Fruit fly (Drosophila melanogaster) whole organism, embryonic: ENCODE results near the gene mRpL30.

Experiments used
- Aef1 ChIP-seq: fragments of 200-800 bp; sonication (Bioruptor generic); IDR thresholded peaks from 3 replicates; pipeline ENCODE4 v1.3.6; 2022; ENCODE audit warnings: missing biosample characterization, missing genetic modification characterization
- BEAF-32 ChIP-seq: fragments of 200-800 bp; sonication (Bioruptor generic); optimal IDR thresholded peaks from 3 replicates; lab custom pipeline; 2017; ENCODE audit warnings: missing biosample characterization, missing genetic modification characterization, mild to moderate bottlenecking, moderate library complexity, missing genetic modification reagents
- CG11695 ChIP-seq: fragments of 200-800 bp; sonication (Bioruptor generic); IDR thresholded peaks from 3 replicates; pipeline ENCODE4 v1.3.6; 2022; ENCODE audit warnings: missing biosample characterization, missing genetic modification characterization
- CG13296 ChIP-seq: fragments of 200-800 bp; sonication (Bioruptor generic); optimal IDR thresholded peaks from 3 replicates; lab custom pipeline; 2018; ENCODE audit warnings: missing biosample characterization, mild to moderate bottlenecking, missing genetic modification characterization
- CG16779 ChIP-seq: fragments of 200-800 bp; sonication (Bioruptor generic); IDR thresholded peaks from 2 replicates; pipeline ENCODE4 v1.3.6; 2022; ENCODE audit warnings: missing biosample characterization, missing genetic modification characterization
- CG17568 ChIP-seq: fragments of 200-800 bp; sonication (Bioruptor generic); optimal IDR thresholded peaks from 2 replicates; lab custom pipeline; 2018; ENCODE audit warnings: missing biosample characterization, mild to moderate bottlenecking, missing genetic modification characterization, moderate library complexity
- CG1832 ChIP-seq: fragments of 200-800 bp; sonication (Bioruptor generic); optimal IDR thresholded peaks from 2 replicates; lab custom pipeline; 2017; ENCODE audit warnings: missing biosample characterization, mild to moderate bottlenecking, missing genetic modification characterization, inconsistent platforms
- CG2116 ChIP-seq: fragments of 200-800 bp; sonication (Bioruptor generic); optimal IDR thresholded peaks from 3 replicates; lab custom pipeline; 2018; ENCODE audit warnings: missing biosample characterization, mild to moderate bottlenecking, missing genetic modification characterization
- CG30020 ChIP-seq: fragments of 200-800 bp; optimal IDR thresholded peaks from 2 replicates; lab custom pipeline; 2019; ENCODE audit warnings: missing biosample characterization, mild to moderate bottlenecking, missing genetic modification characterization, moderate library complexity
- CG3065 ChIP-seq: fragments of 200-800 bp; sonication (Bioruptor generic); optimal IDR thresholded peaks from 2 replicates; lab custom pipeline; 2016; ENCODE audit warnings: missing biosample characterization, missing genetic modification characterization
- CG34422 ChIP-seq: fragments of 200-800 bp; sonication (Bioruptor generic); IDR thresholded peaks from 3 replicates; pipeline ENCODE4 v1.3.6; 2022; ENCODE audit warnings: missing biosample characterization, missing genetic modification characterization
- CG4360 ChIP-seq: fragments of 200-800 bp; sonication (Bioruptor generic); IDR thresholded peaks from 2 replicates; pipeline ENCODE4 v1.3.6; 2022; ENCODE audit warnings: missing biosample characterization, missing genetic modification characterization
- CG8281 ChIP-seq: fragments of 200-800 bp; sonication (Bioruptor generic); optimal IDR thresholded peaks from 2 replicates; lab custom pipeline; 2018; ENCODE audit warnings: missing biosample characterization, mild to moderate bottlenecking, missing genetic modification characterization, moderate library complexity
- CG9437 ChIP-seq: fragments of 200-800 bp; sonication (Bioruptor generic); optimal IDR thresholded peaks from 2 replicates; lab custom pipeline; 2018; ENCODE audit warnings: missing biosample characterization, mild to moderate bottlenecking, missing genetic modification characterization
- CG9797 ChIP-seq: fragments of 200-800 bp; sonication (Bioruptor generic); optimal IDR thresholded peaks from 3 replicates; lab custom pipeline; 2018; ENCODE audit warnings: missing biosample characterization, mild to moderate bottlenecking, missing genetic modification characterization
- D ChIP-seq, 2 experiments: fragments of 200-800 bp in 1 of 2; fragments of >200 bp in 1 of 2; sonication (Bioruptor generic) in 1 of 2; optimal IDR thresholded peaks; 2 replicates in 1 of 2; 3 replicates in 1 of 2; lab custom pipeline; 2017; ENCODE audit warnings: mild to moderate bottlenecking in 1 of 2, missing biosample characterization in 1 of 2, missing genetic modification characterization in 1 of 2, missing genetic modification reagents in 1 of 2
- E2f2 ChIP-seq: fragments of 200-800 bp; sonication (Bioruptor generic); IDR thresholded peaks from 2 replicates; pipeline ENCODE4 v1.3.6; 2022; ENCODE audit warnings: missing biosample characterization, missing genetic modification characterization
- H15 ChIP-seq: fragments of 200-800 bp; sonication (Bioruptor generic); IDR thresholded peaks from 3 replicates; pipeline ENCODE4 v1.3.6; 2022; ENCODE audit warnings: missing biosample characterization, missing genetic modification characterization
- HLH4C ChIP-seq: fragments of 200-800 bp; sonication (Bioruptor generic); IDR thresholded peaks from 3 replicates; pipeline ENCODE4 v1.3.6; 2022; ENCODE audit warnings: missing biosample characterization, missing genetic modification characterization; ENCODE audit not compliant: partially characterized antibody
- Jarid2 ChIP-seq: fragments of 200-800 bp; sonication (Bioruptor generic); optimal IDR thresholded peaks from 3 replicates; lab custom pipeline; 2017; ENCODE audit warnings: mild to moderate bottlenecking, missing biosample characterization, missing genetic modification reagents, missing genetic modification characterization
- Lhr ChIP-seq: fragments of 200-800 bp; sonication (Bioruptor generic); optimal IDR thresholded peaks from 3 replicates; lab custom pipeline; 2017; ENCODE audit warnings: mild to moderate bottlenecking, missing biosample characterization, missing genetic modification reagents, missing genetic modification characterization
- Med ChIP-seq: fragments of 200-800 bp; sonication (Bioruptor generic); peaks from one replicate; lab custom pipeline; 2016; ENCODE audit warnings: missing biosample characterization, missing genetic modification characterization, mild to moderate bottlenecking, inconsistent platforms, moderate library complexity
- Nf-YA ChIP-seq: fragments of 200-800 bp; sonication (Bioruptor generic); IDR thresholded peaks from 2 replicates; pipeline ENCODE4 v1.3.6; 2022; ENCODE audit warnings: missing biosample characterization, missing genetic modification characterization
- NfI ChIP-seq: fragments of 200-800 bp; sonication (Bioruptor generic); optimal IDR thresholded peaks from 3 replicates; lab custom pipeline; 2018; ENCODE audit warnings: missing biosample characterization, mild to moderate bottlenecking, missing genetic modification characterization, moderate library complexity
- Opbp ChIP-seq: fragments of 200-800 bp; sonication (Bioruptor generic); IDR thresholded peaks from 3 replicates; pipeline ENCODE4 v1.3.6; 2022; ENCODE audit warnings: missing biosample characterization, missing genetic modification characterization; ENCODE audit not compliant: partially characterized antibody
- Pdp1 ChIP-seq, 2 experiments: fragments of 200-800 bp; sonication (Bioruptor generic); optimal IDR thresholded peaks; 3 replicates each; lab custom pipeline; 2016; ENCODE audit warnings: missing biosample characterization in 2 of 2, missing genetic modification characterization in 2 of 2, mild to moderate bottlenecking in 1 of 2, moderate library complexity in 1 of 2
- Ptx1 ChIP-seq: fragments of 200-800 bp; sonication (Bioruptor generic); IDR thresholded peaks from 2 replicates; pipeline ENCODE4 v1.3.6; 2022; ENCODE audit warnings: missing biosample characterization, missing genetic modification characterization
- Rx ChIP-seq: fragments of 200-800 bp; sonication (Bioruptor generic); IDR thresholded peaks from 2 replicates; pipeline ENCODE4 v1.3.6; 2022; ENCODE audit warnings: missing biosample characterization, missing genetic modification characterization
- Sox102F ChIP-seq: fragments of 200-800 bp; sonication (Bioruptor generic); optimal IDR thresholded peaks from 2 replicates; lab custom pipeline; 2018; ENCODE audit warnings: missing biosample characterization, mild to moderate bottlenecking, missing genetic modification characterization, moderate library complexity
- Trl ChIP-seq, 3 experiments: fragments of >200 bp in 2 of 3; fragments of 200-800 bp in 1 of 3; sonication (Bioruptor generic) in 1 of 3; optimal IDR thresholded peaks; 2 replicates in 1 of 3; 3 replicates in 2 of 3; lab custom pipeline; 2016 to 2017; ENCODE audit warnings: missing biosample characterization in 1 of 3, missing genetic modification characterization in 1 of 3
- ab ChIP-seq: fragments of 200-800 bp; sonication (Bioruptor generic); optimal IDR thresholded peaks from 2 replicates; lab custom pipeline; 2016; ENCODE audit warnings: missing biosample characterization, missing genetic modification characterization
- cg ChIP-seq: fragments of 200-800 bp; sonication (Bioruptor generic); optimal IDR thresholded peaks from 3 replicates; lab custom pipeline; 2019; ENCODE audit warnings: missing biosample characterization, mild to moderate bottlenecking, missing genetic modification characterization, moderate library complexity
- chm ChIP-seq: fragments of 200-800 bp; sonication (Bioruptor generic); IDR thresholded peaks from 2 replicates; pipeline ENCODE4 v1.3.6; 2022; ENCODE audit warnings: missing biosample characterization, missing genetic modification characterization
- ci ChIP-seq: fragments of 200-800 bp; sonication (Bioruptor generic); IDR thresholded peaks from 3 replicates; pipeline ENCODE4 v1.3.6; 2022; ENCODE audit warnings: missing biosample characterization, missing genetic modification characterization
- crp ChIP-seq, 2 experiments: fragments of 200-800 bp; sonication (Bioruptor generic); optimal IDR thresholded peaks; 2 replicates in 1 of 2; 3 replicates in 1 of 2; lab custom pipeline; 2017; ENCODE audit warnings: missing biosample characterization in 2 of 2, missing genetic modification characterization in 2 of 2, mild to moderate bottlenecking in 1 of 2, moderate library complexity in 1 of 2
- disco-r ChIP-seq: fragments of 200-800 bp; sonication (Bioruptor generic); optimal IDR thresholded peaks from 2 replicates; lab custom pipeline; 2016; ENCODE audit warnings: missing biosample characterization, missing genetic modification characterization
- gfzf ChIP-seq: fragments of 200-800 bp; sonication (Bioruptor generic); optimal IDR thresholded peaks from 2 replicates; lab custom pipeline; 2016; ENCODE audit warnings: missing biosample characterization, mild to moderate bottlenecking, missing genetic modification characterization, moderate library complexity
- gsb-n ChIP-seq: fragments of 200-800 bp; sonication (Bioruptor generic); optimal IDR thresholded peaks from 3 replicates; lab custom pipeline; 2018; ENCODE audit warnings: missing biosample characterization, mild to moderate bottlenecking, missing genetic modification characterization
- kni ChIP-seq: fragments of 200-800 bp; sonication (Bioruptor generic); optimal IDR thresholded peaks from 3 replicates; lab custom pipeline; 2017; ENCODE audit warnings: mild to moderate bottlenecking, missing biosample characterization, missing genetic modification reagents, missing genetic modification characterization
- pros ChIP-seq: fragments of 200-800 bp; sonication (Bioruptor generic); optimal IDR thresholded peaks from 3 replicates; lab custom pipeline; 2019; ENCODE audit warnings: missing biosample characterization, mild to moderate bottlenecking, missing genetic modification characterization, moderate library complexity
- ranshi ChIP-seq: fragments of 200-800 bp; sonication (Bioruptor generic); IDR thresholded peaks from 2 replicates; pipeline ENCODE4 v1.3.6; 2022; ENCODE audit warnings: missing biosample characterization, missing genetic modification characterization
- seq ChIP-seq: fragments of 200-800 bp; sonication (Bioruptor generic); IDR thresholded peaks from 2 replicates; pipeline ENCODE4 v1.3.6; 2022; ENCODE audit warnings: missing biosample characterization, missing genetic modification characterization
- sqz ChIP-seq: fragments of 200-800 bp; sonication (Bioruptor generic); optimal IDR thresholded peaks from 3 replicates; lab custom pipeline; 2018; ENCODE audit warnings: missing biosample characterization, mild to moderate bottlenecking, missing genetic modification characterization
- stwl ChIP-seq: fragments of 200-800 bp; sonication (Bioruptor generic); optimal IDR thresholded peaks from 3 replicates; lab custom pipeline; 2018; ENCODE audit warnings: missing biosample characterization, mild to moderate bottlenecking, missing genetic modification characterization, moderate library complexity
- trem ChIP-seq: fragments of 200-800 bp; optimal IDR thresholded peaks from 3 replicates; lab custom pipeline; 2019; ENCODE audit warnings: missing biosample characterization, mild to moderate bottlenecking, missing genetic modification characterization, moderate library complexity
- zf30C ChIP-seq: fragments of 200-800 bp; sonication (Bioruptor generic); optimal IDR thresholded peaks from 3 replicates; lab custom pipeline; 2018; ENCODE audit warnings: missing biosample characterization, mild to moderate bottlenecking, missing genetic modification characterization

Gene mRpL30

dm6 chrX:4678913-4679812, 31.5 kb downstream of the mRpL30 start, which contains the start of gene fzr:
Gene fzr (minus strand): TSS chrX:4679537.
- TF ChIP-seq H15 (GFP tag; lab: Robert Waterston, UW) (0 out of 3 replicates have a peak, but pooled peaks have one; percentile 29), crp (GFP tag; optimal IDR thresholded peaks at IDR 0.05; lab: Kevin White, UChicago) (peak; percentile 50 to 88), disco-r (GFP tag; lab: Kevin White, UChicago) (no peak), CG16779 (GFP tag; lab: Robert Waterston, UW) (0 out of 2 replicates have a peak, but pooled peaks have one; percentile 14), HLH4C (peak; percentile 36; the same call in 1 of the 3 replicates), kni (GFP tag; lab: Kevin White, UChicago) (peak; percentile 35), sqz (GFP tag; lab: Kevin White, UChicago) (peak; percentile 46), gsb-n (no peak), CG8281 (tag; lab: Kevin White, UChicago) (no peak), CG2116 (GFP tag; lab: Kevin White, UChicago) (no peak), Opbp (no peak), ranshi (GFP tag; lab: Robert Waterston, UW) (0 out of 2 replicates have a peak, but pooled peaks have one; percentile 12), ci (GFP tag; lab: Robert Waterston, UW) (peak; percentile 53; the same call in 2 of the 3 replicates), Pdp1 (GFP tag; optimal IDR thresholded peaks at IDR 0.05; lab: Kevin White, UChicago) (peak in 1 of 2 experiments; percentile 32), chm (GFP tag; lab: Robert Waterston, UW) (peak; percentile 73; the same call in 1 of the 2 replicates), Lhr (GFP tag; lab: Kevin White, UChicago) (peak; percentile 33), Med (GFP tag; lab: Kevin White, UChicago) (peak; percentile 14), Trl (optimal IDR thresholded peaks at IDR 0.05; lab: Kevin White, UChicago) (peak; percentile 72 to 74), Trl (GFP tag; optimal IDR thresholded peaks at IDR 0.05; lab: Kevin White, UChicago) (no peak), CG34422 (0 out of 3 replicates have a peak, but pooled peaks have one; percentile 14), BEAF-32 (peak; percentile 32), Ptx1 (0 out of 2 replicates have a peak, but pooled peaks have one; percentile 13), CG1832 (GFP tag; lab: Kevin White, UChicago) (peak; percentile 69), CG30020 (tag; lab: Kevin White, UChicago) (peak; percentile 14), CG4360 (GFP tag; lab: Robert Waterston, UW) (peak; percentile 93), trem (tag; lab: Kevin White, UChicago) (peak; percentile 29), Nf-YA (GFP tag; lab: Robert Waterston, UW) (no peak), CG9797 (GFP tag; lab: Kevin White, UChicago) (peak; percentile 90), cg (peak; percentile 48), stwl (tag; lab: Kevin White, UChicago) (peak; percentile 19), pros (GFP tag; lab: Kevin White, UChicago) (peak; percentile 49), Sox102F (no peak), Jarid2 (GFP tag; lab: Kevin White, UChicago) (peak; percentile 73), D (optimal IDR thresholded peaks at IDR 0.05; lab: Kevin White, UChicago) (peak; percentile 62), D (GFP tag; optimal IDR thresholded peaks at IDR 0.05; lab: Kevin White, UChicago) (no peak), seq (GFP tag; lab: Robert Waterston, UW) (no peak), CG11695 (GFP tag; lab: Robert Waterston, UW) (peak; percentile 65; the same call in 2 of the 3 replicates), ab (GFP tag; lab: Kevin White, UChicago) (no peak), CG3065 (no peak), E2f2 (GFP tag; lab: Robert Waterston, UW) (peak; percentile 12; the same call in 1 of the 2 replicates), gfzf (peak; percentile 91), Aef1 (GFP tag; lab: Robert Waterston, UW) (peak; percentile 35; the same call in 1 of the 3 replicates), CG13296 (GFP tag; lab: Kevin White, UChicago) (no peak), CG9437 (GFP tag; lab: Kevin White, UChicago) (peak; percentile 85), zf30C (no peak), Rx (no peak), NfI (GFP tag; lab: Kevin White, UChicago) (no peak), CG17568 (GFP tag; lab: Kevin White, UChicago) (peak; percentile 15)
